Fruit fly (Drosophila melanogaster): ENCODE data around the gene Spag1.

DNA sequence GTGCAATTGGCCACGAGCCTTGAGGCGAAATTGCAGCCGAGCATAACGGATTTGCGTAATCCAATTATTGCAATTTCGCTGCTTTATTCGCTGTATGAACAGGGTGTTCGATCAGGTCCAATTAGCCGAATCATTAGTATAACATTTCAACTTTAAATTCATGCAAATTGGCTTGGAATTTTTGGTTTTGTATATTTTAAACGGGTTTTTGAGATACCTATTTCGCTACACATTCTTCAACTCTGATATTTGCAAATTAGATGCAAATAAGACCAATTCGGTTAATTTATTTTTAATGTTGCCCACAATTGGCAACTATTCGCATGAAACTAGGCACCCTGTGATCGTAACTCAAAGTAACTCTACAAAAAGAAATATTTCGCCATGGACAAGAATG lies 5.8 kb downstream of the Spag1 start:
- TF ChIP-seq CTCF (optimal IDR thresholded peaks at IDR 0.05): no peak
- TF ChIP-seq CG8478 (optimal IDR thresholded peaks at IDR 0.05): no peak

All from S2 (cell line).